Fruit fly (Drosophila melanogaster) whole organism, pupa: ENCODE measurements around the gene RnpS1.

Experiments
- CG8301 ChIP-seq: fragments of 200-800 bp; sonication (Bioruptor generic); optimal IDR thresholded peaks from 2 replicates; lab custom pipeline; 2018; ENCODE audit warnings: missing biosample characterization, mild to moderate bottlenecking, missing genetic modification characterization
- Snoo ChIP-seq: fragments of 200-800 bp; sonication (Bioruptor generic); optimal IDR thresholded peaks from 3 replicates; lab custom pipeline; 2017; ENCODE audit warnings: missing biosample characterization, mild to moderate bottlenecking, missing genetic modification characterization, inconsistent platforms

dm6 chr3R:9593408-9594250 is 41.8 kb downstream of the RnpS1 start:
- no peak for TF ChIP-seq Snoo
- peak; percentile 69 for TF ChIP-seq CG8301 (tag; lab: Kevin White, UChicago)
